Fruit fly (Drosophila melanogaster): ENCODE results near the gene Sec61gamma.

Gene Sec61gamma

dm6 chrX:19666991-19667409, 23.9 kb downstream of the Sec61gamma start, which contains the start of gene Zw (continued):
- peak; percentile 60 for TF ChIP-seq CG11085 (GFP tag; IDR thresholded peaks at IDR 0.05)
- TF ChIP-seq Usf (GFP tag; optimal IDR thresholded peaks at IDR 0.05), result peak; percentile 35
- peak; percentile 59 for TF ChIP-seq CG32772 (GFP tag; IDR thresholded peaks at IDR 0.05)
- TF ChIP-seq Lpt (GFP tag; optimal IDR thresholded peaks at IDR 0.05), result no peak
- TF ChIP-seq pfk (GFP tag; optimal IDR thresholded peaks at IDR 0.05), result no peak
- peak; percentile 52 for TF ChIP-seq CG11247 (GFP tag; IDR thresholded peaks at IDR 0.05)
- peak; percentile 43 for TF ChIP-seq CoRest (tag; optimal IDR thresholded peaks at IDR 0.05)
- TF ChIP-seq CG11695 (GFP tag; IDR thresholded peaks at IDR 0.05), result no peak
- no peak for TF ChIP-seq nau (GFP tag; optimal IDR thresholded peaks at IDR 0.05)
- peak; percentile 61 for TF ChIP-seq mam (GFP tag; optimal IDR thresholded peaks at IDR 0.05)
- TF ChIP-seq grn (GFP tag; optimal IDR thresholded peaks at IDR 0.05), result no peak
- TF ChIP-seq CG34224 (GFP tag; IDR thresholded peaks at IDR 0.05; ENCODE audit: partially characterized antibody), result peak; percentile 26; the same call in 1 of the 3 replicates
- TF ChIP-seq Hr3 (GFP tag; optimal IDR thresholded peaks at IDR 0.05), result peak; percentile 25
- TF ChIP-seq ash1 (GFP tag; optimal IDR thresholded peaks at IDR 0.05), result no peak
- TF ChIP-seq bowl (GFP tag; IDR thresholded peaks at IDR 0.05), result no peak
- TF ChIP-seq Antp (GFP tag; optimal IDR thresholded peaks at IDR 0.05), result peak; percentile 35
- TF ChIP-seq E2f2 (GFP tag; IDR thresholded peaks at IDR 0.05), result peak; percentile 35; the same call in 1 of the 2 replicates
- TF ChIP-seq amos (GFP tag; IDR thresholded peaks at IDR 0.05; ENCODE audit: partially characterized antibody), result peak; percentile 67
- no peak for TF ChIP-seq Doc3 (GFP tag; IDR thresholded peaks at IDR 0.05; ENCODE audit: partially characterized antibody)
- peak; percentile 40 for TF ChIP-seq dmrt99B (tag; optimal IDR thresholded peaks at IDR 0.05)
- TF ChIP-seq grau (tag; optimal IDR thresholded peaks at IDR 0.05), result peak; percentile 45
- no peak for TF ChIP-seq Poxn (GFP tag; IDR thresholded peaks at IDR 0.05)
- no peak; the same call in 2 of the 3 replicates for TF ChIP-seq jigr1 (GFP tag; IDR thresholded peaks at IDR 0.05)
- no peak for TF ChIP-seq CG17802 (tag; optimal IDR thresholded peaks at IDR 0.05)
- no peak for TF ChIP-seq cad (GFP tag; optimal IDR thresholded peaks at IDR 0.05)
- no peak for TF ChIP-seq CG9437 (GFP tag; optimal IDR thresholded peaks at IDR 0.05)
- TF ChIP-seq Hand (GFP tag; optimal IDR thresholded peaks at IDR 0.05), result no peak
- TF ChIP-seq CG10959 (GFP tag; IDR thresholded peaks at IDR 0.05), result 0 out of 2 replicates have a peak, but pooled peaks have one; percentile 36
- TF ChIP-seq E2f1 (GFP tag; IDR thresholded peaks at IDR 0.05), result peak; percentile 38; the same call in 1 of the 2 replicates
- peak; percentile 36 for TF ChIP-seq CG12744 (GFP tag; optimal IDR thresholded peaks at IDR 0.05)
- no peak for TF ChIP-seq CG10209 (GFP tag; optimal IDR thresholded peaks at IDR 0.05)

dm6 chrX:19667444-19668104, 24.4 kb downstream of the Sec61gamma start:
- no peak for TF ChIP-seq ap (GFP tag; IDR thresholded peaks at IDR 0.05)
- no peak for TF ChIP-seq Aef1 (GFP tag; IDR thresholded peaks at IDR 0.05)
- TF ChIP-seq CG11695 (GFP tag; IDR thresholded peaks at IDR 0.05), result no peak
- no peak for TF ChIP-seq CG8765 (GFP tag; IDR thresholded peaks at IDR 0.05)
- 0 out of 3 replicates have a peak, but pooled peaks have one; percentile 50 for TF ChIP-seq z (GFP tag; IDR thresholded peaks at IDR 0.05)
- TF ChIP-seq Blimp-1 (GFP tag; optimal IDR thresholded peaks at IDR 0.05), result peak; percentile 68
- no peak for TF ChIP-seq CG6272 (GFP tag; IDR thresholded peaks at IDR 0.05)
- TF ChIP-seq CG3995 (GFP tag; optimal IDR thresholded peaks at IDR 0.05), result peak; percentile 68
- no peak for TF ChIP-seq CG8290 (GFP tag; optimal IDR thresholded peaks at IDR 0.05)
- no peak for TF ChIP-seq CG8290 (tag; optimal IDR thresholded peaks at IDR 0.05)
- peak; percentile 46 to 50 for TF ChIP-seq Trl (optimal IDR thresholded peaks at IDR 0.05)
- no peak for TF ChIP-seq Trl (GFP tag; optimal IDR thresholded peaks at IDR 0.05)
- no peak for TF ChIP-seq CG3281 (GFP tag; optimal IDR thresholded peaks at IDR 0.05)
- no peak for TF ChIP-seq Hsf (GFP tag; optimal IDR thresholded peaks at IDR 0.05)
- TF ChIP-seq CG8388 (GFP tag; optimal IDR thresholded peaks at IDR 0.05), result peak; percentile 80
- no peak for TF ChIP-seq unpg (GFP tag; optimal IDR thresholded peaks at IDR 0.05)
- TF ChIP-seq ewg (GFP tag; optimal IDR thresholded peaks at IDR 0.05), result no peak
- peak; percentile 81 for TF ChIP-seq CG1603 (tag; optimal IDR thresholded peaks at IDR 0.05)
- TF ChIP-seq Elba2 (GFP tag; optimal IDR thresholded peaks at IDR 0.05), result peak; percentile 92
- TF ChIP-seq Doc3 (GFP tag; IDR thresholded peaks at IDR 0.05; ENCODE audit: partially characterized antibody), result no peak
- TF ChIP-seq TFAM (GFP tag; optimal IDR thresholded peaks at IDR 0.05), result no peak
- no peak for TF ChIP-seq unc-4 (GFP tag; IDR thresholded peaks at IDR 0.05; ENCODE audit: partially characterized antibody)

Data from whole organism, embryonic.